Fruit fly (Drosophila melanogaster): Measurements from ENCODE around the gene Trs20.
A peak's percentile ranks its signal among the peaks of the same experiment; 100 is the strongest.

Trs20 gene

DNA sequence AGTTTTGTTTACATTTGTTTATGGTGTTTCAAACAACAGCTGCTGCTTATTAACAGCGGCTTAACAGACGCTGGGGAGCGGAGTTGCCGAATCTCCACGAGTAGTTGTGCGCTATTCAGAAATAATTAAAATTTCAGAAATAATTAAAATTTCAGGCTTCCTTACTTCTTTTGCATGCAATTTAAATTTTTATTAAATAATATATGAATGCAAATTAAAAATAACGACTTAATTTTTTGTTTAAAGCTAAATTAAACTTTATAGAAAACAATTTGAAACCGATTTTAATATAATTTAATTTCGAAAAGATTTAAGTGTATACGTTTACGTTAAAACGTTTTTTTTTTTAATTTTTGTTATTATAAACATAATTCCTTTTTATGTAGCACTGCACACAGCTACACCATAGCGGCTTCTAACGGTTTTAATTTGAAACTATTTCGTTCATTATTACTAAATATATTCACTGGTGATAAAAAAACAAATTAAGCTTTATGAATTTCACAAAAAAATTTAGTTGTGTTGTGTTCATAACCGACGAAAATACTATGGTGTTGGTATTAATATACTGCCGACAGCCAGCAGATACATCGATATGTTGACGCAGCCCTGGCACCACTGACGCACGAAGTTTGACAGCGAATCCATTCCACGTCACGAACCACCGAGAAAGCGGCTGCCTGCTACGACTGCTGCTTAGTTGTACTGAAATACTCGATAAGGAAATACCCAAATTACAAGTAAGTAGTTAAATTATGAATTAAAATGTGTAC, 2.3 kb downstream of the Trs20 start, which contains the start of gene SsRbeta:
TSS of gene SsRbeta (plus strand) at position 645 of the 773 bp plus-strand sequence.
- TF ChIP-seq fd96Ca (GFP tag; IDR thresholded peaks at IDR 0.05), result no peak; the same call in 2 of the 3 replicates
- peak; percentile 28; the same call in 1 of the 2 replicates for TF ChIP-seq rn (GFP tag; IDR thresholded peaks at IDR 0.05)
- TF ChIP-seq EcR (GFP tag; optimal IDR thresholded peaks at IDR 0.05), result no peak
- peak; percentile 23 for TF ChIP-seq Snoo (tag; optimal IDR thresholded peaks at IDR 0.05)
- TF ChIP-seq CG10348 (GFP tag; IDR thresholded peaks at IDR 0.05), result no peak
- peak; percentile 5; the same call in 1 of the 2 replicates for TF ChIP-seq Ets98B (GFP tag; IDR thresholded peaks at IDR 0.05)
- TF ChIP-seq CG32121 (GFP tag; IDR thresholded peaks at IDR 0.05), result peak; percentile 21; the same call in 1 of the 2 replicates
- TF ChIP-seq Pif1B (GFP tag; optimal IDR thresholded peaks at IDR 0.05), result no peak
- no peak for TF ChIP-seq gl (tag; optimal IDR thresholded peaks at IDR 0.05)
- peak; percentile 33; the same call in 2 of the 3 replicates for TF ChIP-seq CG4496 (GFP tag; IDR thresholded peaks at IDR 0.05)
- TF ChIP-seq D1 (tag; optimal IDR thresholded peaks at IDR 0.05), result peak; percentile 38
- peak; percentile 2 for TF ChIP-seq CG8159 (tag; optimal IDR thresholded peaks at IDR 0.05)
- no peak for TF ChIP-seq Pif1A (GFP tag; optimal IDR thresholded peaks at IDR 0.05)
- TF ChIP-seq CG12605 (GFP tag; IDR thresholded peaks at IDR 0.05), result peak; percentile 7; the same call in 1 of the 2 replicates
- TF ChIP-seq CG9948 (tag; optimal IDR thresholded peaks at IDR 0.05), result no peak
- TF ChIP-seq CG13204 (GFP tag; optimal IDR thresholded peaks at IDR 0.05), result no peak
- TF ChIP-seq CG15710 (tag; optimal IDR thresholded peaks at IDR 0.05), result no peak
- TF ChIP-seq CG17806 (tag; optimal IDR thresholded peaks at IDR 0.05), result no peak
- TF ChIP-seq CG34367 (tag; optimal IDR thresholded peaks at IDR 0.05), result no peak

DNA sequence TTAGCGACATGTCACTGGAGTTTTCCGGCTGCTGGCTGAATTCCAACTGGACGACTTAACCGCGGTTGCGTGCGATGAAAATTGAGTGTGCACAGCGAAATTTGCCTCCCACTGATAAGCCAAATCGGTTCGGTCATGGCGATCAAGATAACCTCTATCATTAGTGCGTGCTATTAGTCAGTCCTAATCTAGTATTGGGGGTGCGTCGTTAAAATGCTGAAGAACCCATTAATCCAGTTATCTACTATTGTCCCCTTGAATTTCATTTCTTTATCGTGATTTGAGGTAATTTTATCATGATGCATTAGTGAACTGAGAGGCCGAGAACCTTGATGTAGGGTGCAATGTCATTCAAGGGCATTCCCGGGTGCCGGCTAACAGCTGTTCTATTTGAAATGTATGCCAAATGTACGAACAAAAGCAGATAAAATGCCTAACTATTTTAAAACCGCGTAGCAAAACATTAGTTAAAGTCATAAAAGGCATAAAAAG, 2.9 kb downstream of the Trs20 start, which contains the start of gene Pgm1:
TSS of gene Pgm1 (minus strand) at position 51 of the 492 bp plus-strand sequence.
- TF ChIP-seq EcR (GFP tag; optimal IDR thresholded peaks at IDR 0.05), result peak; percentile 71
- peak; percentile 63 for TF ChIP-seq CG12605 (GFP tag; IDR thresholded peaks at IDR 0.05)
- TF ChIP-seq CG8301 (tag; optimal IDR thresholded peaks at IDR 0.05), result peak; percentile 91
- TF ChIP-seq Snoo (tag; optimal IDR thresholded peaks at IDR 0.05), result peak; percentile 86
- TF ChIP-seq D1 (tag; optimal IDR thresholded peaks at IDR 0.05), result no peak
- TF ChIP-seq rn (GFP tag; IDR thresholded peaks at IDR 0.05), result peak; percentile 75
- TF ChIP-seq CG32121 (GFP tag; IDR thresholded peaks at IDR 0.05), result peak; percentile 77
- peak; percentile 85 for TF ChIP-seq CG17806 (tag; optimal IDR thresholded peaks at IDR 0.05)
- TF ChIP-seq CG8159 (tag; optimal IDR thresholded peaks at IDR 0.05), result peak; percentile 86
- peak; percentile 62 for TF ChIP-seq CG10348 (GFP tag; IDR thresholded peaks at IDR 0.05)
- TF ChIP-seq Pif1B (GFP tag; optimal IDR thresholded peaks at IDR 0.05), result no peak
- TF ChIP-seq CG34367 (tag; optimal IDR thresholded peaks at IDR 0.05), result no peak
- TF ChIP-seq Ets98B (GFP tag; IDR thresholded peaks at IDR 0.05), result peak; percentile 68
- TF ChIP-seq CG13204 (GFP tag; optimal IDR thresholded peaks at IDR 0.05), result no peak
- peak; percentile 87 for TF ChIP-seq CG4496 (GFP tag; IDR thresholded peaks at IDR 0.05)
- TF ChIP-seq gl (tag; optimal IDR thresholded peaks at IDR 0.05), result peak; percentile 86
- no peak for TF ChIP-seq CG14655 (GFP tag; optimal IDR thresholded peaks at IDR 0.05)
- TF ChIP-seq Pif1A (GFP tag; optimal IDR thresholded peaks at IDR 0.05), result no peak
- TF ChIP-seq CG15710 (tag; optimal IDR thresholded peaks at IDR 0.05), result peak; percentile 79
- peak; percentile 89; the same call in 2 of the 3 replicates for TF ChIP-seq fd96Ca (GFP tag; IDR thresholded peaks at IDR 0.05)
- TF ChIP-seq CG9948 (tag; optimal IDR thresholded peaks at IDR 0.05), result peak; percentile 83

dm6 chr3L:16121791-16122190, 9.6 kb downstream of the Trs20 start, which contains the start of gene Strump:
Gene Strump, plus strand, starts transcription at chr3L:16122002.
- TF ChIP-seq CG8301 (tag; optimal IDR thresholded peaks at IDR 0.05) (no peak), EcR (GFP tag; optimal IDR thresholded peaks at IDR 0.05) (no peak), CG4496 (GFP tag; IDR thresholded peaks at IDR 0.05) (no peak), gl (tag; optimal IDR thresholded peaks at IDR 0.05) (no peak), CG15710 (tag; optimal IDR thresholded peaks at IDR 0.05) (no peak), CG14655 (GFP tag; optimal IDR thresholded peaks at IDR 0.05) (no peak), Snoo (tag; optimal IDR thresholded peaks at IDR 0.05) (no peak), rn (GFP tag; IDR thresholded peaks at IDR 0.05) (no peak), CG13204 (GFP tag; optimal IDR thresholded peaks at IDR 0.05) (no peak), fd96Ca (GFP tag; IDR thresholded peaks at IDR 0.05) (no peak)

dm6 chr3L:16113607-16114337, 17.7 kb downstream of the Trs20 start:
- TF ChIP-seq fd96Ca (GFP tag; IDR thresholded peaks at IDR 0.05) (peak; percentile 90), EcR (GFP tag; optimal IDR thresholded peaks at IDR 0.05) (peak; percentile 38), CG14655 (GFP tag; optimal IDR thresholded peaks at IDR 0.05) (no peak), CG32121 (GFP tag; IDR thresholded peaks at IDR 0.05) (peak; percentile 85), CG17806 (tag; optimal IDR thresholded peaks at IDR 0.05) (peak; percentile 70), CG4496 (GFP tag; IDR thresholded peaks at IDR 0.05) (peak; percentile 93), CG9948 (tag; optimal IDR thresholded peaks at IDR 0.05) (peak; percentile 66), D1 (tag; optimal IDR thresholded peaks at IDR 0.05) (no peak), rn (GFP tag; IDR thresholded peaks at IDR 0.05) (peak; percentile 52), CG34367 (tag; optimal IDR thresholded peaks at IDR 0.05) (peak; percentile 70), CG10348 (GFP tag; IDR thresholded peaks at IDR 0.05) (no peak), gl (tag; optimal IDR thresholded peaks at IDR 0.05) (no peak), Ets98B (GFP tag; IDR thresholded peaks at IDR 0.05) (peak; percentile 90), CG8159 (tag; optimal IDR thresholded peaks at IDR 0.05) (no peak), CG13204 (GFP tag; optimal IDR thresholded peaks at IDR 0.05) (no peak), Pif1A (GFP tag; optimal IDR thresholded peaks at IDR 0.05) (no peak), CG8301 (tag; optimal IDR thresholded peaks at IDR 0.05) (peak; percentile 79), Pif1B (GFP tag; optimal IDR thresholded peaks at IDR 0.05) (peak; percentile 88), CG12605 (GFP tag; IDR thresholded peaks at IDR 0.05) (0 out of 2 replicates have a peak, but pooled peaks have one; percentile 5), Snoo (tag; optimal IDR thresholded peaks at IDR 0.05) (peak; percentile 82), CG15710 (tag; optimal IDR thresholded peaks at IDR 0.05) (peak; percentile 76)

All from whole organism, pupa.